Fruit fly (Drosophila melanogaster): ENCODE measurements around the gene AdamTS-B.

Gene AdamTS-B

DNA sequence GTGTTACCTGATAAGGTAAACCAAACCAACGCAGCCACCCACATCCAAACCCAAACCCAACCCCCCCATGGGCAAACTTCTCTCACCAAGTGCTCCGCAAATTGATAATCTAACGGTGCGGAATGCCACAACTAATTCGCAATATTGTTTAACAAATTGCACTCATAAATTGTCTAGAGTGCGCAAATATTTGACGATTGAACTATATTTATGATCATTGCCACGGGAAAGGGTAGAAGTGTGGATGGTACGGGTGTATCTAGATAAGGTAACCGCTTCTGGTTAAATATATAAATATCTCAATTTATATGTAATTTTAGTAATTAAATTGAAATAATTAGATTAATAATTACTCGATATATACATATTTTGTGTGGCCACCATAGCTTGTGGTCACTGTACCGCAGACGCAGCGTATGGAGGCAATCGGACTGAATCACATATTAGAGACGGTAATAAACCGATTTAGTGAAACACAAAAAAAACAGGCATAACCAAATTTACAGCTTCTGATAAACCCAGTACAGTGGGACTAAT, 20.2 kb downstream of the AdamTS-B start (continued):
- peak; percentile 88 for TF ChIP-seq B-H2 (GFP tag; optimal IDR thresholded peaks at IDR 0.05)
- no peak for TF ChIP-seq maf-S (GFP tag; optimal IDR thresholded peaks at IDR 0.05)
- TF ChIP-seq CG12236 (GFP tag; optimal IDR thresholded peaks at IDR 0.05) = no peak
- TF ChIP-seq Optix (GFP tag; IDR thresholded peaks at IDR 0.05) = peak; percentile 23; the same call in 1 of the 3 replicates
- TF ChIP-seq zen (tag; optimal IDR thresholded peaks at IDR 0.05) = no peak
- no peak for TF ChIP-seq CG1647 (GFP tag; optimal IDR thresholded peaks at IDR 0.05)
- TF ChIP-seq ci (GFP tag; IDR thresholded peaks at IDR 0.05) = peak; percentile 63; the same call in 1 of the 3 replicates
- no peak for TF ChIP-seq ERR (GFP tag; optimal IDR thresholded peaks at IDR 0.05)
- TF ChIP-seq CG6813 (GFP tag; optimal IDR thresholded peaks at IDR 0.05) = peak; percentile 33
- TF ChIP-seq zfh2 (GFP tag; optimal IDR thresholded peaks at IDR 0.05) = no peak
- no peak for TF ChIP-seq TFAM (GFP tag; optimal IDR thresholded peaks at IDR 0.05)
- TF ChIP-seq vnd (GFP tag; IDR thresholded peaks at IDR 0.05; ENCODE audit: partially characterized antibody) = no peak
- TF ChIP-seq CG3281 (GFP tag; optimal IDR thresholded peaks at IDR 0.05) = peak; percentile 81
- TF ChIP-seq CG7372 (GFP tag; IDR thresholded peaks at IDR 0.05) = peak; percentile 74
- peak; percentile 92 for TF ChIP-seq sug (tag; optimal IDR thresholded peaks at IDR 0.05)
- TF ChIP-seq chn (GFP tag; optimal IDR thresholded peaks at IDR 0.05) = no peak
- no peak for TF ChIP-seq CG15073 (GFP tag; optimal IDR thresholded peaks at IDR 0.05)
- peak; percentile 77 for TF ChIP-seq CG3847 (GFP tag; IDR thresholded peaks at IDR 0.05)
- TF ChIP-seq pan (optimal IDR thresholded peaks at IDR 0.05) = no peak
- peak in 1 of 2 experiments; percentile 65 for TF ChIP-seq pan (GFP tag; optimal IDR thresholded peaks at IDR 0.05 in 1 of 2, IDR thresholded peaks at IDR 0.05 in 1 of 2)
- TF ChIP-seq Nf-YA (GFP tag; IDR thresholded peaks at IDR 0.05) = no peak
- no peak for TF ChIP-seq crp (GFP tag; optimal IDR thresholded peaks at IDR 0.05)
- TF ChIP-seq Fer2 (tag; optimal IDR thresholded peaks at IDR 0.05) = peak; percentile 58
- peak; percentile 50; the same call in 1 of the 2 replicates for TF ChIP-seq HLH3B (GFP tag; IDR thresholded peaks at IDR 0.05)
- peak; percentile 71 for TF ChIP-seq CG11504 (tag; optimal IDR thresholded peaks at IDR 0.05)
- TF ChIP-seq HmgD (GFP tag; optimal IDR thresholded peaks at IDR 0.05) = no peak
- TF ChIP-seq da (GFP tag; optimal IDR thresholded peaks at IDR 0.05) = no peak
- TF ChIP-seq tio (GFP tag; optimal IDR thresholded peaks at IDR 0.05) = peak; percentile 28
- no peak for TF ChIP-seq onecut (GFP tag; IDR thresholded peaks at IDR 0.05)
- TF ChIP-seq CG10209 (GFP tag; optimal IDR thresholded peaks at IDR 0.05) = peak; percentile 65
- no peak for TF ChIP-seq fru (optimal IDR thresholded peaks at IDR 0.05)
- TF ChIP-seq gem (tag; optimal IDR thresholded peaks at IDR 0.05) = peak; percentile 75
- TF ChIP-seq CG30020 (tag; optimal IDR thresholded peaks at IDR 0.05) = no peak
- peak; percentile 82 for TF ChIP-seq dysf (GFP tag; IDR thresholded peaks at IDR 0.05)
- TF ChIP-seq CG32772 (GFP tag; IDR thresholded peaks at IDR 0.05) = no peak
- TF ChIP-seq Dref (GFP tag; IDR thresholded peaks at IDR 0.05) = peak; percentile 26; the same call in 1 of the 2 replicates
- TF ChIP-seq CG12071 (GFP tag; optimal IDR thresholded peaks at IDR 0.05) = peak; percentile 22
- TF ChIP-seq kay (GFP tag; optimal IDR thresholded peaks at IDR 0.05) = no peak
- TF ChIP-seq CG10543 (GFP tag; optimal IDR thresholded peaks at IDR 0.05) = peak; percentile 72
- TF ChIP-seq insv (GFP tag; optimal IDR thresholded peaks at IDR 0.05) = peak in 1 of 2 experiments; percentile 8
- no peak for TF ChIP-seq CG4820 (GFP tag; optimal IDR thresholded peaks at IDR 0.05)
- peak; percentile 12 for TF ChIP-seq CG7928 (GFP tag; optimal IDR thresholded peaks at IDR 0.05)
- TF ChIP-seq CG17912 (GFP tag; optimal IDR thresholded peaks at IDR 0.05) = no peak
- TF ChIP-seq CG4730 (GFP tag; IDR thresholded peaks at IDR 0.05) = peak; percentile 57; the same call in 1 of the 2 replicates
- 0 out of 2 replicates have a peak, but pooled peaks have one; percentile 20 for TF ChIP-seq danr (GFP tag; IDR thresholded peaks at IDR 0.05)
- TF ChIP-seq sna (GFP tag; IDR thresholded peaks at IDR 0.05; ENCODE audit: partially characterized antibody) = no peak
- TF ChIP-seq Atf-2 (GFP tag; optimal IDR thresholded peaks at IDR 0.05) = no peak
- peak; percentile 18; the same call in 1 of the 3 replicates for TF ChIP-seq B-H1 (GFP tag; IDR thresholded peaks at IDR 0.05)
- no peak for TF ChIP-seq croc (GFP tag; conservative IDR thresholded peaks at IDR 0.05)
- TF ChIP-seq CG11456 (GFP tag; IDR thresholded peaks at IDR 0.05) = peak; percentile 79
- TF ChIP-seq gfzf (GFP tag; optimal IDR thresholded peaks at IDR 0.05) = no peak
